Worm (Caenorhabditis elegans): ENCODE data around the gene abu-4.

abu-4 gene

ce11 chrV:2325052-2325451 lies 50.4 kb downstream of the abu-4 start, which contains the start of gene pud-3:
pud-3 (minus strand) TSS chrV:2325152.
- TF ChIP-seq ZK337.2 (GFP tag; IDR thresholded peaks at IDR 0.05) (no peak), daf-16 (GFP tag; optimal IDR thresholded peaks at IDR 0.05) (no peak), daf-16 (tag; optimal IDR thresholded peaks at IDR 0.05) (peak; percentile 61), lir-3 (tag; optimal IDR thresholded peaks at IDR 0.05) (no peak), nhr-41 (GFP tag; IDR thresholded peaks at IDR 0.05) (no peak), dve-1 (tag; optimal IDR thresholded peaks at IDR 0.05; ENCODE audit: insufficient read depth) (peak; percentile 10)

Measured in whole organism, L4 larva.